Fruit fly (Drosophila melanogaster) whole organism, embryonic: ENCODE results near the gene cactin.
A peak's percentile ranks its signal among the peaks of the same experiment; 100 is the strongest.

ENCODE experiments used
- B-H1 ChIP-seq: fragments of 200-800 bp; sonication (Bioruptor generic); IDR thresholded peaks from 3 replicates; pipeline ENCODE4 v1.3.6; 2022; ENCODE audit warnings: missing biosample characterization, missing genetic modification characterization
- CG10366 ChIP-seq: fragments of 200-800 bp; sonication (Bioruptor generic); IDR thresholded peaks from 2 replicates; pipeline ENCODE4 v1.3.6; 2022; ENCODE audit warnings: missing biosample characterization, missing genetic modification characterization
- CG10543 ChIP-seq: fragments of 200-800 bp; sonication (Bioruptor generic); optimal IDR thresholded peaks from 3 replicates; lab custom pipeline; 2017; ENCODE audit warnings: missing biosample characterization, mild to moderate bottlenecking, missing genetic modification characterization, moderate library complexity
- CG10959 ChIP-seq: fragments of 200-800 bp; sonication (Bioruptor generic); IDR thresholded peaks from 2 replicates; pipeline ENCODE4 v1.3.6; 2022; ENCODE audit warnings: missing biosample characterization, missing genetic modification characterization
- CG1603 ChIP-seq: fragments of 200-800 bp; sonication (Bioruptor generic); optimal IDR thresholded peaks from 2 replicates; lab custom pipeline; 2019; ENCODE audit warnings: missing biosample characterization, mild to moderate bottlenecking, missing genetic modification characterization, moderate library complexity
- CG18599 ChIP-seq: fragments of 200-800 bp; sonication (Bioruptor generic); optimal IDR thresholded peaks from 3 replicates; lab custom pipeline; 2017; ENCODE audit warnings: missing biosample characterization, missing genetic modification characterization, mild to moderate bottlenecking, moderate library complexity, missing genetic modification reagents
- CG2120 ChIP-seq: fragments of 200-800 bp; sonication (Bioruptor generic); optimal IDR thresholded peaks from 3 replicates; lab custom pipeline; 2016; ENCODE audit warnings: missing biosample characterization, missing genetic modification characterization
- CG30020 ChIP-seq: fragments of 200-800 bp; optimal IDR thresholded peaks from 2 replicates; lab custom pipeline; 2019; ENCODE audit warnings: missing biosample characterization, mild to moderate bottlenecking, missing genetic modification characterization, moderate library complexity
- CG30403 ChIP-seq: fragments of 200-800 bp; sonication (Bioruptor generic); optimal IDR thresholded peaks from 3 replicates; lab custom pipeline; 2016; ENCODE audit warnings: missing biosample characterization, missing genetic modification characterization
- CG30431 ChIP-seq: fragments of 200-800 bp; sonication (Bioruptor generic); optimal IDR thresholded peaks from 2 replicates; lab custom pipeline; 2017; ENCODE audit warnings: missing biosample characterization, missing genetic modification characterization
- CG32772 ChIP-seq: fragments of 200-800 bp; sonication (Bioruptor generic); IDR thresholded peaks from 2 replicates; pipeline ENCODE4 v1.3.6; 2022; ENCODE audit warnings: missing biosample characterization, missing genetic modification characterization
- CG3281 ChIP-seq: fragments of 200-800 bp; sonication (Bioruptor generic); optimal IDR thresholded peaks from 3 replicates; lab custom pipeline; 2017; ENCODE audit warnings: missing biosample characterization, mild to moderate bottlenecking, missing genetic modification characterization
- CG4282 ChIP-seq: fragments of 200-800 bp; sonication (Bioruptor generic); optimal IDR thresholded peaks from 2 replicates; lab custom pipeline; 2016; ENCODE audit warnings: missing biosample characterization, missing genetic modification characterization
- CG4328 ChIP-seq: fragments of 200-800 bp; sonication (Bioruptor generic); optimal IDR thresholded peaks from 3 replicates; lab custom pipeline; 2017; ENCODE audit warnings: missing biosample characterization, missing genetic modification reagents, missing genetic modification characterization
- CG43689 ChIP-seq: fragments of 200-800 bp; sonication (Bioruptor generic); IDR thresholded peaks from 2 replicates; pipeline ENCODE4 v1.3.6; 2022; ENCODE audit warnings: missing biosample characterization, missing genetic modification characterization
- CG6765 ChIP-seq: fragments of 200-800 bp; sonication (Bioruptor generic); optimal IDR thresholded peaks from 3 replicates; lab custom pipeline; 2017; ENCODE audit warnings: missing biosample characterization, mild to moderate bottlenecking, missing genetic modification characterization
- CG7556 ChIP-seq: fragments of 200-800 bp; sonication (Bioruptor generic); optimal IDR thresholded peaks from 2 replicates; lab custom pipeline; 2017; ENCODE audit warnings: missing biosample characterization, mild to moderate bottlenecking, missing genetic modification characterization
- CG7839 ChIP-seq: fragments of 200-800 bp; sonication (Bioruptor generic); optimal IDR thresholded peaks from 3 replicates; lab custom pipeline; 2018; ENCODE audit warnings: missing biosample characterization, mild to moderate bottlenecking, missing genetic modification characterization, moderate library complexity
- CG8290 ChIP-seq, 3 experiments: fragments of 200-800 bp; sonication (Bioruptor generic); optimal IDR thresholded peaks; 2 replicates each; lab custom pipeline; 2016 to 2019; ENCODE audit warnings: missing biosample characterization in 3 of 3, missing genetic modification characterization in 3 of 3, mild to moderate bottlenecking in 2 of 3, moderate library complexity in 1 of 3
- CG9876 ChIP-seq: fragments of 200-800 bp; sonication (Bioruptor generic); optimal IDR thresholded peaks from 2 replicates; lab custom pipeline; 2016; ENCODE audit warnings: missing biosample characterization, missing genetic modification characterization
- CHES-1-like ChIP-seq: fragments of 200-800 bp; sonication (Bioruptor generic); optimal IDR thresholded peaks from 2 replicates; lab custom pipeline; 2016; ENCODE audit warnings: missing biosample characterization, missing genetic modification characterization
- Camta ChIP-seq: fragments of 200-800 bp; sonication (Bioruptor generic); optimal IDR thresholded peaks from 2 replicates; lab custom pipeline; 2016; ENCODE audit warnings: missing biosample characterization, missing genetic modification characterization
- D19B ChIP-seq: fragments of 200-800 bp; sonication (Bioruptor generic); optimal IDR thresholded peaks from 2 replicates; lab custom pipeline; 2017; ENCODE audit warnings: missing biosample characterization, mild to moderate bottlenecking, missing genetic modification characterization
- Ets65A ChIP-seq: fragments of 200-800 bp; sonication (Bioruptor generic); peaks from one replicate; lab custom pipeline; 2016; ENCODE audit warnings: missing biosample characterization, missing genetic modification characterization
- Hr3 ChIP-seq: fragments of 200-800 bp; sonication (Bioruptor generic); optimal IDR thresholded peaks from 3 replicates; lab custom pipeline; 2016; ENCODE audit warnings: missing biosample characterization, missing genetic modification characterization
- Hsf ChIP-seq: fragments of 200-800 bp; sonication (Bioruptor generic); optimal IDR thresholded peaks from 3 replicates; lab custom pipeline; 2016; ENCODE audit warnings: missing biosample characterization, missing genetic modification characterization
- Lim3 ChIP-seq: fragments of 200-800 bp; sonication (Bioruptor generic); IDR thresholded peaks from 2 replicates; pipeline ENCODE4 v1.3.6; 2022; ENCODE audit warnings: missing biosample characterization, missing genetic modification characterization
- Oli ChIP-seq: fragments of 200-800 bp; sonication (Bioruptor generic); optimal IDR thresholded peaks from 2 replicates; lab custom pipeline; 2018; ENCODE audit warnings: missing biosample characterization, mild to moderate bottlenecking, missing genetic modification characterization, moderate library complexity
- Opbp ChIP-seq: fragments of 200-800 bp; sonication (Bioruptor generic); IDR thresholded peaks from 3 replicates; pipeline ENCODE4 v1.3.6; 2022; ENCODE audit warnings: missing biosample characterization, missing genetic modification characterization; ENCODE audit not compliant: partially characterized antibody
- Ptx1 ChIP-seq: fragments of 200-800 bp; sonication (Bioruptor generic); IDR thresholded peaks from 2 replicates; pipeline ENCODE4 v1.3.6; 2022; ENCODE audit warnings: missing biosample characterization, missing genetic modification characterization
- Ssrp ChIP-seq: fragments of 200-800 bp; sonication (Bioruptor generic); optimal IDR thresholded peaks from 2 replicates; lab custom pipeline; 2018; ENCODE audit warnings: missing biosample characterization, mild to moderate bottlenecking, missing genetic modification characterization, moderate library complexity
- ac ChIP-seq: fragments of 200-800 bp; sonication (Bioruptor generic); optimal IDR thresholded peaks from 3 replicates; lab custom pipeline; 2017; ENCODE audit warnings: missing biosample characterization, mild to moderate bottlenecking, missing genetic modification characterization
- br ChIP-seq: fragments of >200 bp; optimal IDR thresholded peaks from 2 replicates; lab custom pipeline; 2017
- caup ChIP-seq: fragments of 200-800 bp; sonication (Bioruptor generic); optimal IDR thresholded peaks from 3 replicates; lab custom pipeline; 2017; ENCODE audit warnings: missing biosample characterization, mild to moderate bottlenecking, missing genetic modification characterization, moderate library complexity; ENCODE audit not compliant: severe bottlenecking
- cg ChIP-seq: fragments of 200-800 bp; sonication (Bioruptor generic); optimal IDR thresholded peaks from 3 replicates; lab custom pipeline; 2019; ENCODE audit warnings: missing biosample characterization, mild to moderate bottlenecking, missing genetic modification characterization, moderate library complexity
- crc ChIP-seq: fragments of 200-800 bp; sonication (Bioruptor generic); optimal IDR thresholded peaks from 2 replicates; lab custom pipeline; 2016; ENCODE audit warnings: missing biosample characterization, missing genetic modification characterization
- ems ChIP-seq: fragments of 200-800 bp; sonication (Bioruptor generic); optimal IDR thresholded peaks from 3 replicates; lab custom pipeline; 2016; ENCODE audit warnings: missing biosample characterization, missing genetic modification characterization
- h ChIP-seq: fragments of >200 bp; optimal IDR thresholded peaks from 2 replicates; lab custom pipeline; 2017
- ham ChIP-seq: fragments of 200-800 bp; sonication (Bioruptor generic); IDR thresholded peaks from 2 replicates; pipeline ENCODE4 v1.3.6; 2022; ENCODE audit warnings: missing biosample characterization, missing genetic modification characterization
- klu ChIP-seq: fragments of 200-800 bp; sonication (Bioruptor generic); IDR thresholded peaks from 2 replicates; pipeline ENCODE4 v1.3.6; 2022; ENCODE audit warnings: missing biosample characterization, missing genetic modification characterization
- nom ChIP-seq: fragments of 200-800 bp; sonication (Bioruptor generic); optimal IDR thresholded peaks from 2 replicates; lab custom pipeline; 2017; ENCODE audit warnings: missing biosample characterization, missing genetic modification characterization, mild to moderate bottlenecking, moderate library complexity, missing genetic modification reagents
- pho ChIP-seq: fragments of 200-800 bp; sonication (Bioruptor generic); optimal IDR thresholded peaks from 2 replicates; lab custom pipeline; 2016; ENCODE audit warnings: missing biosample characterization, missing genetic modification characterization
- psq ChIP-seq: fragments of 200-800 bp; sonication (Bioruptor generic); optimal IDR thresholded peaks from 2 replicates; lab custom pipeline; 2017; ENCODE audit warnings: missing biosample characterization, missing genetic modification characterization
- pum ChIP-seq: fragments of 200-800 bp; sonication (Bioruptor generic); optimal IDR thresholded peaks from 2 replicates; lab custom pipeline; 2016; ENCODE audit warnings: missing biosample characterization, missing genetic modification characterization
- schlank ChIP-seq: fragments of 200-800 bp; sonication (Bioruptor generic); optimal IDR thresholded peaks from 2 replicates; lab custom pipeline; 2018; ENCODE audit warnings: missing biosample characterization, mild to moderate bottlenecking, missing genetic modification characterization
- sqz ChIP-seq: fragments of 200-800 bp; sonication (Bioruptor generic); optimal IDR thresholded peaks from 3 replicates; lab custom pipeline; 2018; ENCODE audit warnings: missing biosample characterization, mild to moderate bottlenecking, missing genetic modification characterization
- stwl ChIP-seq: fragments of 200-800 bp; sonication (Bioruptor generic); optimal IDR thresholded peaks from 3 replicates; lab custom pipeline; 2018; ENCODE audit warnings: missing biosample characterization, mild to moderate bottlenecking, missing genetic modification characterization, moderate library complexity
- tgo ChIP-seq: fragments of 200-800 bp; sonication (Bioruptor generic); IDR thresholded peaks from 3 replicates; pipeline ENCODE4 v1.3.6; 2022; ENCODE audit warnings: missing biosample characterization, missing genetic modification characterization
- tna ChIP-seq: fragments of 200-800 bp; sonication (Bioruptor generic); IDR thresholded peaks from 2 replicates; pipeline ENCODE4 v1.3.6; 2022; ENCODE audit warnings: missing biosample characterization, missing genetic modification characterization; ENCODE audit not compliant: partially characterized antibody
- unpg ChIP-seq: fragments of 200-800 bp; sonication (Bioruptor generic); optimal IDR thresholded peaks from 3 replicates; lab custom pipeline; 2018; ENCODE audit warnings: missing biosample characterization, mild to moderate bottlenecking, missing genetic modification characterization, moderate library complexity

Gene cactin

DNA sequence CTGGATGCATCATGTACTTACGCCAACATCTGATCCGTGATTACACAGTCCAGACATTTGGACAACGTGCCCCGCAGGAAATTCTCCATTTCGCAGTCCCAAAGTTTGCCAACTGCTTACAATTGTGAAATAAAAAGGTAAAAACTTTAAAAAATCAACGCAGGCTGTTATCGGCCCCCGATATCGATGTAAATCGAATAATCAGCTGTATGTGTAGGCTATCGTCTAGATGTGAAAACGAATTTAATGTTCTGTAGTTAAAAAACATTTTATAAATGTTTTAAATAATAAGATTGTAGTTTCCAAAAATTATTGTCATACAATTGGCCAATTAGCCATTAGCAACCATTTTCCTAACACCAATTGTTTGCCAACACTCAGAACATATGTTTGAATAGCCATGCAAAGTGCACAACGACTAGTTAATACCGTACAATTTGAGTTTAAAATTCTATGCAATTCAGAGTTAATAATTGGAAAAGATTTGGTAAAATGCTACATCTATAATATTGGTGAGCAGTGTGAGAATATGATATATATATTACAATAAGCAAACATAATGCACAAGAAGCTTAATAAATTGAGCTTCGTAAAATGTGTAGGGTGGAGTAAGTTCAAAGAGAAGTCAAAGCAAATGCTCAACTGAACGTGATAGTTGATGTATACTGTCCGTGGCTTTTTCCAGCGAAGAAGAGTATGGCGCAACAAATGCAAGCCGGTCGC is 5.8 kb downstream of the cactin start, which contains the start of the genes CG11710 and mal (continued):
- peak; percentile 80 for TF ChIP-seq Hsf (GFP tag; lab: Kevin White, UChicago)
- TF ChIP-seq tna (GFP tag; lab: Robert Waterston, UW): peak; percentile 33; the same call in 1 of the 2 replicates
- TF ChIP-seq ham (GFP tag; lab: Robert Waterston, UW): no peak
- peak; percentile 78 for TF ChIP-seq Ptx1 (GFP tag; lab: Robert Waterston, UW)
- peak; percentile 57 for TF ChIP-seq Hr3 (GFP tag; lab: Kevin White, UChicago)
- no peak for TF ChIP-seq ac
- no peak for TF ChIP-seq CG4282
- peak; percentile 50; the same call in 1 of the 2 replicates for TF ChIP-seq CG10959 (GFP tag; lab: Robert Waterston, UW)
- TF ChIP-seq CG7556 (GFP tag; lab: Kevin White, UChicago): peak; percentile 74
- peak; percentile 80 for TF ChIP-seq klu (GFP tag; lab: Robert Waterston, UW)
- peak; percentile 72 for TF ChIP-seq ems (GFP tag; lab: Kevin White, UChicago)
- no peak for TF ChIP-seq cg (GFP tag; lab: Kevin White, UChicago)
- TF ChIP-seq CG3281 (GFP tag; lab: Kevin White, UChicago): peak; percentile 84
- TF ChIP-seq Lim3 (GFP tag; lab: Robert Waterston, UW): no peak
- no peak for TF ChIP-seq CG9876 (GFP tag; lab: Kevin White, UChicago)
- TF ChIP-seq pho (GFP tag; lab: Kevin White, UChicago): peak; percentile 48
- peak; percentile 21 for TF ChIP-seq stwl (tag; lab: Kevin White, UChicago)
- TF ChIP-seq Camta (GFP tag; lab: Kevin White, UChicago): peak; percentile 67
- peak; percentile 85 for TF ChIP-seq CG2120
- TF ChIP-seq Ssrp (tag; lab: Kevin White, UChicago): no peak
- TF ChIP-seq pum (GFP tag; lab: Kevin White, UChicago): peak; percentile 26
- TF ChIP-seq CG32772 (GFP tag; lab: Robert Waterston, UW): peak; percentile 68
- TF ChIP-seq CG30431 (GFP tag; lab: Kevin White, UChicago): no peak
- TF ChIP-seq caup (GFP tag; lab: Kevin White, UChicago): no peak
- peak; percentile 50; the same call in 1 of the 2 replicates for TF ChIP-seq CG10366 (GFP tag; lab: Robert Waterston, UW)
- TF ChIP-seq unpg: no peak
- peak; percentile 71 for TF ChIP-seq nom (GFP tag; lab: Kevin White, UChicago)
- peak; percentile 2 for TF ChIP-seq schlank (tag; lab: Kevin White, UChicago)
- peak; percentile 3 for TF ChIP-seq CG8290 (GFP tag; optimal IDR thresholded peaks at IDR 0.05; lab: Kevin White, UChicago)
- TF ChIP-seq CG8290 (tag; optimal IDR thresholded peaks at IDR 0.05; lab: Kevin White, UChicago): no peak
- no peak for TF ChIP-seq CG4328
- peak; percentile 87 for TF ChIP-seq CG18599 (GFP tag; lab: Kevin White, UChicago)
- TF ChIP-seq Ets65A (GFP tag; lab: Kevin White, UChicago): peak; percentile 97
- TF ChIP-seq psq: no peak
- no peak for TF ChIP-seq br (lab: Kevin White, UChicago)
- peak; percentile 83 for TF ChIP-seq CG30403 (GFP tag; lab: Kevin White, UChicago)
- peak; percentile 50 for TF ChIP-seq crc (GFP tag; lab: Kevin White, UChicago)
- peak; percentile 72 for TF ChIP-seq CG6765
- TF ChIP-seq CHES-1-like (GFP tag; lab: Kevin White, UChicago): peak; percentile 29
- peak; percentile 90 for TF ChIP-seq CG7839 (tag; lab: Kevin White, UChicago)
- peak; percentile 47 for TF ChIP-seq CG30020 (tag; lab: Kevin White, UChicago)
- TF ChIP-seq B-H1: peak; percentile 45
- TF ChIP-seq CG10543 (GFP tag; lab: Kevin White, UChicago): peak; percentile 62
- TF ChIP-seq tgo (GFP tag; lab: Robert Waterston, UW): peak; percentile 77
- peak; percentile 83 for TF ChIP-seq D19B (GFP tag; lab: Kevin White, UChicago)
- no peak; the same call in 1 of the 2 replicates for TF ChIP-seq CG43689
- TF ChIP-seq h (lab: Kevin White, UChicago): no peak
- peak; percentile 68 for TF ChIP-seq CG1603
- TF ChIP-seq Oli (tag; lab: Kevin White, UChicago): no peak
- TF ChIP-seq Opbp: peak; percentile 62; the same call in 1 of the 3 replicates
- no peak for TF ChIP-seq sqz
